Worm (Caenorhabditis elegans) whole organism, young adult: ENCODE data around the gene Y57G11C.20.

Source experiments
- D2030.7 ChIP-seq: fragments of 200-800 bp; sonication (Bioruptor generic); IDR thresholded peaks from 2 replicates; pipeline ENCODE4 v1.3.6; 2022; ENCODE audit warnings: missing genetic modification reagents, missing genetic modification characterization, missing compliant biosample characterization
- F10E7.11 ChIP-seq: sonication (generic microtip); optimal IDR thresholded peaks from 2 replicates; lab custom pipeline; 2017; ENCODE audit warnings: mild to moderate bottlenecking, missing genetic modification characterization, moderate library complexity, missing compliant biosample characterization
- F33H1.4 ChIP-seq: fragments of 200-800 bp; sonication (Bioruptor generic); IDR thresholded peaks from 2 replicates; pipeline ENCODE4 v1.3.6; 2022; ENCODE audit warnings: missing genetic modification reagents, missing genetic modification characterization, missing compliant biosample characterization
- F57A8.1 ChIP-seq: fragments of 200-800 bp; sonication (Bioruptor generic); optimal IDR thresholded peaks from 2 replicates; lab custom pipeline; 2018; ENCODE audit warnings: mild to moderate bottlenecking, missing genetic modification characterization, moderate library complexity, missing compliant biosample characterization
- F57C9.4 ChIP-seq: sonication (generic microtip); optimal IDR thresholded peaks from 2 replicates; lab custom pipeline; 2017; ENCODE audit warnings: mild to moderate bottlenecking, missing genetic modification characterization, missing compliant biosample characterization
- K12H6.12 ChIP-seq: fragments of 200-800 bp; sonication (Bioruptor generic); optimal IDR thresholded peaks from 2 replicates; lab custom pipeline; 2018; ENCODE audit warnings: mild to moderate bottlenecking, missing genetic modification characterization, missing compliant biosample characterization
- Y56A3A.18 ChIP-seq: fragments of 200-800 bp; sonication (Bioruptor generic); IDR thresholded peaks from 2 replicates; pipeline ENCODE4 v1.3.6; 2022; ENCODE audit warnings: missing genetic modification reagents, missing genetic modification characterization, missing compliant biosample characterization
- Y67H2A.10 ChIP-seq: fragments of 200-800 bp; sonication (Bioruptor generic); conservative IDR thresholded peaks from 2 replicates; pipeline ENCODE4 v1.3.6; 2022; ENCODE audit warnings: missing genetic modification reagents, missing genetic modification characterization, missing compliant biosample characterization
- Y79H2A.3 ChIP-seq: fragments of 200-800 bp; sonication (Bioruptor generic); conservative IDR thresholded peaks from 2 replicates; pipeline ENCODE4 v1.3.6; 2022; ENCODE audit warnings: missing genetic modification reagents, missing genetic modification characterization, missing compliant biosample characterization
- attf-3 ChIP-seq: fragments of 200-800 bp; sonication (Bioruptor generic); conservative IDR thresholded peaks from 2 replicates; pipeline ENCODE4 v1.3.6; 2022; ENCODE audit warnings: missing genetic modification reagents, missing genetic modification characterization, missing compliant biosample characterization
- attf-5 ChIP-seq: fragments of 200-800 bp; sonication (Bioruptor generic); optimal IDR thresholded peaks from 2 replicates; lab custom pipeline; 2018; ENCODE audit warnings: mild to moderate bottlenecking, missing genetic modification characterization, missing compliant biosample characterization
- attf-6 ChIP-seq: fragments of 200-800 bp; sonication (Bioruptor generic); IDR thresholded peaks from 2 replicates; pipeline ENCODE4 v1.3.6; 2022; ENCODE audit warnings: missing genetic modification reagents, missing genetic modification characterization, missing compliant biosample characterization
- ceh-27 ChIP-seq: fragments of 200-800 bp; sonication (Bioruptor generic); optimal IDR thresholded peaks from 2 replicates; lab custom pipeline; 2018; ENCODE audit warnings: mild to moderate bottlenecking, missing genetic modification characterization, moderate library complexity, missing compliant biosample characterization
- ceh-40 ChIP-seq: fragments of 200-800 bp; sonication (Bioruptor generic); IDR thresholded peaks from 2 replicates; pipeline ENCODE4 v1.3.6; 2022; ENCODE audit warnings: missing genetic modification characterization, missing compliant biosample characterization
- ceh-79 ChIP-seq: sonication (generic microtip); optimal IDR thresholded peaks from 2 replicates; lab custom pipeline; 2017; ENCODE audit warnings: mild to moderate bottlenecking, missing genetic modification characterization, missing compliant biosample characterization
- ceh-91 ChIP-seq: fragments of 200-800 bp; sonication (Bioruptor generic); IDR thresholded peaks from 2 replicates; pipeline ENCODE4 v1.3.6; 2022; ENCODE audit warnings: missing genetic modification reagents, missing genetic modification characterization, missing compliant biosample characterization
- die-1 ChIP-seq: sonication (generic microtip); optimal IDR thresholded peaks from 2 replicates; lab custom pipeline; 2016; ENCODE audit warnings: missing genotype, mild to moderate bottlenecking, missing genetic modification characterization, missing compliant biosample characterization
- dpl-1 ChIP-seq: fragments of 150-350 bp; optimal IDR thresholded peaks from 2 replicates; lab custom pipeline; 2014; ENCODE audit warnings: missing biosample characterization, missing genetic modification reagents, missing genetic modification characterization
- egl-18 ChIP-seq: fragments of 200-800 bp; sonication (Bioruptor generic); IDR thresholded peaks from 2 replicates; pipeline ENCODE4 v1.3.6; 2022; ENCODE audit warnings: missing genetic modification reagents, missing genetic modification characterization, missing compliant biosample characterization
- gei-17 ChIP-seq: fragments of 200-800 bp; sonication (Bioruptor generic); optimal IDR thresholded peaks from 2 replicates; lab custom pipeline; 2018; ENCODE audit warnings: mild to moderate bottlenecking, missing genetic modification characterization, missing compliant biosample characterization
- hlh-26 ChIP-seq: fragments of 200-800 bp; sonication (Bioruptor generic); conservative IDR thresholded peaks from 2 replicates; pipeline ENCODE4 v1.3.6; 2022; ENCODE audit warnings: missing genetic modification reagents, missing genetic modification characterization, missing compliant biosample characterization
- hmg-1.2 ChIP-seq: fragments of 200-800 bp; sonication (Bioruptor generic); IDR thresholded peaks from 2 replicates; pipeline ENCODE4 v1.3.6; 2022; ENCODE audit warnings: missing genetic modification reagents, missing genetic modification characterization, missing compliant biosample characterization
- hmg-20 ChIP-seq: fragments of 200-800 bp; sonication (Bioruptor generic); IDR thresholded peaks from 2 replicates; pipeline ENCODE4 v1.3.6; 2022; ENCODE audit warnings: missing genetic modification reagents, missing genetic modification characterization, missing compliant biosample characterization
- hsf-1 ChIP-seq: fragments of 200-800 bp; sonication (Bioruptor generic); IDR thresholded peaks from 2 replicates; pipeline ENCODE4 v1.3.6; 2022; ENCODE audit warnings: missing genetic modification reagents, missing genetic modification characterization, missing compliant biosample characterization
- lin-35 ChIP-seq, 3 experiments: fragments of 150-350 bp in 2 of 3; sonication (generic microtip) in 1 of 3; optimal IDR thresholded peaks; 2 replicates each; lab custom pipeline; 2014 to 2018; ENCODE audit warnings: missing biosample characterization in 3 of 3, missing genetic modification characterization in 3 of 3, missing genetic modification reagents in 3 of 3
- lir-1 ChIP-seq: fragments of 200-800 bp; sonication (Bioruptor generic); conservative IDR thresholded peaks from 2 replicates; pipeline ENCODE4 v1.3.6; 2022; ENCODE audit warnings: missing genetic modification reagents, missing genetic modification characterization, missing compliant biosample characterization
- lsy-27 ChIP-seq: sonication (generic microtip); optimal IDR thresholded peaks from 2 replicates; lab custom pipeline; 2017; ENCODE audit warnings: missing genetic modification characterization, mild to moderate bottlenecking, missing compliant biosample characterization, antibody characterized with exemption, missing genotype, borderline replicate concordance; ENCODE audit not compliant: insufficient read depth
- madf-3 ChIP-seq: fragments of 200-800 bp; sonication (Bioruptor generic); IDR thresholded peaks from 2 replicates; pipeline ENCODE4 v1.3.6; 2022; ENCODE audit warnings: missing genetic modification reagents, missing genetic modification characterization, missing compliant biosample characterization
- nfya-1 ChIP-seq: sonication (generic microtip); optimal IDR thresholded peaks from 2 replicates; lab custom pipeline; 2017; ENCODE audit warnings: antibody characterized with exemption, missing compliant biosample characterization, missing genetic modification characterization, borderline replicate concordance; ENCODE audit not compliant: insufficient read depth
- nhr-120 ChIP-seq: fragments of 200-800 bp; sonication (Bioruptor generic); IDR thresholded peaks from 2 replicates; pipeline ENCODE4 v1.3.6; 2022; ENCODE audit warnings: missing genetic modification characterization, missing compliant biosample characterization
- nhr-179 ChIP-seq: sonication (generic microtip); optimal IDR thresholded peaks from 2 replicates; lab custom pipeline; 2016; ENCODE audit warnings: mild to moderate bottlenecking, missing genetic modification characterization, missing compliant biosample characterization
- nhr-80 ChIP-seq: sonication (generic microtip); optimal IDR thresholded peaks from 2 replicates; lab custom pipeline; 2016; ENCODE audit warnings: missing genetic modification characterization, missing compliant biosample characterization
- rec-8 ChIP-seq, 2 experiments: sonication (generic microtip); optimal IDR thresholded peaks; 2 replicates each; lab custom pipeline; 2016; ENCODE audit warnings: mild to moderate bottlenecking in 2 of 2, missing genetic modification characterization in 2 of 2, missing genetic modification reagents in 2 of 2, missing genotype in 2 of 2, missing biosample characterization in 1 of 2, missing compliant biosample characterization in 1 of 2, moderate library complexity in 1 of 2
- rpc-1 ChIP-seq, 2 experiments: fragments of 150-350 bp in 1 of 2; sonication (generic microtip) in 1 of 2; optimal IDR thresholded peaks; 2 replicates each; lab custom pipeline; 2014 to 2018; ENCODE audit warnings: missing biosample characterization in 1 of 2, missing genetic modification characterization in 1 of 2, missing genetic modification reagents in 1 of 2, missing genotype in 1 of 2
- sdz-38 ChIP-seq: sonication (generic microtip); optimal IDR thresholded peaks from 2 replicates; lab custom pipeline; 2016; ENCODE audit warnings: missing genotype, missing genetic modification characterization, missing compliant biosample characterization
- snpc-3.4 ChIP-seq: sonication (generic microtip); optimal IDR thresholded peaks from 2 replicates; lab custom pipeline; 2017; ENCODE audit warnings: missing genetic modification characterization, mild to moderate bottlenecking, missing compliant biosample characterization, antibody characterized with exemption, moderate library complexity, missing genotype, missing genetic modification reagents
- snpc-4 ChIP-seq, 5 experiments: fragments of 150-350 bp in 1 of 5; sonication (generic microtip) in 4 of 5; optimal IDR thresholded peaks; 2 replicates each; lab custom pipeline; 2014 to 2018; ENCODE audit warnings: missing genetic modification characterization in 5 of 5, missing biosample characterization in 3 of 5, antibody characterized with exemption in 2 of 5, mild to moderate bottlenecking in 2 of 5, missing compliant biosample characterization in 2 of 5, missing genotype in 2 of 5, moderate library complexity in 2 of 5, missing genetic modification reagents in 1 of 5
- tbx-9 ChIP-seq: sonication (generic microtip); optimal IDR thresholded peaks from 2 replicates; lab custom pipeline; 2016; ENCODE audit warnings: borderline replicate concordance, missing genetic modification characterization, inconsistent platforms, missing compliant biosample characterization
- unc-62 ChIP-seq: fragments of 150-350 bp; optimal IDR thresholded peaks from 2 replicates; lab custom pipeline; 2014; ENCODE audit warnings: missing biosample characterization, missing genetic modification reagents, missing genetic modification characterization
- zim-3 ChIP-seq: sonication (generic microtip); optimal IDR thresholded peaks from 2 replicates; lab custom pipeline; 2017; ENCODE audit warnings: mild to moderate bottlenecking, missing genetic modification characterization, moderate library complexity, missing compliant biosample characterization
- ztf-18 ChIP-seq: sonication (generic microtip); optimal IDR thresholded peaks from 2 replicates; lab custom pipeline; 2016; ENCODE audit warnings: missing genotype, mild to moderate bottlenecking, missing genetic modification characterization, missing compliant biosample characterization
- ztf-3 ChIP-seq: fragments of 200-800 bp; sonication (Bioruptor generic); optimal IDR thresholded peaks from 2 replicates; lab custom pipeline; 2018; ENCODE audit warnings: mild to moderate bottlenecking, missing genetic modification characterization, missing compliant biosample characterization

The Y57G11C.20 gene

ce11 chrIV:14799186-14799585 lies 44.0 kb upstream of the Y57G11C.20 start, which contains the start of gene Y57G11C.14 (continued):
- TF ChIP-seq D2030.7 (GFP tag; lab: Robert Waterston, UW): no peak
- TF ChIP-seq Y67H2A.10: no peak
- TF ChIP-seq nhr-120 (GFP tag; lab: Robert Waterston, UW): no peak
- no peak for TF ChIP-seq gei-17 (GFP tag; lab: Kevin White, UChicago)
- TF ChIP-seq nfya-1 (tag; lab: Kevin White, UChicago): no peak
- TF ChIP-seq F57C9.4 (tag; lab: Kevin White, UChicago): no peak
- TF ChIP-seq hmg-1.2 (GFP tag; lab: Robert Waterston, UW): 0 out of 2 replicates have a peak, but pooled peaks have one; percentile 28
- no peak for TF ChIP-seq attf-5 (GFP tag; lab: Kevin White, UChicago)

ce11 chrIV:14800931-14801330 lies 42.2 kb upstream of the Y57G11C.20 start:
- TF ChIP-seq madf-3 (no peak), Y79H2A.3 (no peak), dpl-1 (GFP tag; lab: Kevin White, UChicago) (no peak), nhr-179 (tag; lab: Kevin White, UChicago) (no peak), ztf-18 (no peak), ztf-3 (GFP tag; lab: Kevin White, UChicago) (no peak), ceh-40 (no peak), rec-8 (tag; optimal IDR thresholded peaks at IDR 0.05; lab: Kevin White, UChicago) (no peak), ceh-79 (tag; lab: Kevin White, UChicago) (no peak), hmg-20 (GFP tag; lab: Robert Waterston, UW) (no peak), attf-3 (no peak), rpc-1 (optimal IDR thresholded peaks at IDR 0.05; lab: Kevin White, UChicago) (no peak), rpc-1 (tag; optimal IDR thresholded peaks at IDR 0.05; lab: Kevin White, UChicago) (no peak)

DNA sequence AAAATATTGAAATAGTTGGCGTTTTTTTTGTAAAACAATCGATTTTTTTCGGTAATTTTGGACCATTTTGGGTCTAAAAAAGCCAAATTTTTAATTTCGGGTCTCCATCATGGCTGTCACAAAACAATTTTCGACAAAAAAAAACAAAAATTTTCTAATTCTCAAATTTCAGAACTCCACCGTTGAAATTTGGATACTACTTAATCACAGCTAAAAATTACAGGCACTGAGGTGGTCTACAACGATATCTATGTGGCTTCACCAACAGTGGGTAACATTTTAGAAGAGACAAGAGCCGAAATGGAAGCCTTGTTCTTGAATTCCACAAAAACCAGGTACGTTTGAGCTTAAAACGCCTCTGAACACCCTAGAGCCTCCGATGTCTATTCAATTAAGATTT lies 40.8 kb upstream of the Y57G11C.20 start, which contains the start of gene Y57G11C.1142:
Gene Y57G11C.1142, plus strand, starts transcription at position 301 of the 400 bp plus-strand sequence.
- no peak for TF ChIP-seq K12H6.12 (tag; lab: Kevin White, UChicago)
- TF ChIP-seq attf-6 (GFP tag; lab: Robert Waterston, UW): no peak
- TF ChIP-seq F57A8.1 (GFP tag; lab: Kevin White, UChicago): no peak
- TF ChIP-seq zim-3 (tag; lab: Kevin White, UChicago): no peak
- no peak for TF ChIP-seq lir-1 (GFP tag; lab: Robert Waterston, UW)
- TF ChIP-seq hsf-1: no peak
- TF ChIP-seq snpc-3.4 (tag; lab: Kevin White, UChicago): no peak
- TF ChIP-seq ztf-3 (GFP tag; lab: Kevin White, UChicago): no peak
- TF ChIP-seq F33H1.4 (GFP tag; lab: Robert Waterston, UW): no peak
- no peak for TF ChIP-seq nhr-80 (tag; lab: Kevin White, UChicago)
- TF ChIP-seq lsy-27 (tag; lab: Kevin White, UChicago): no peak
- TF ChIP-seq, all 124 proteins: peak for 0

ce11 chrIV:14806903-14807302 lies 36.3 kb upstream of the Y57G11C.20 start, which contains the start of gene oig-5:
oig-5 (plus strand) TSS chrIV:14807203.
- TF ChIP-seq die-1 (no peak), hmg-1.2 (GFP tag; lab: Robert Waterston, UW) (no peak), madf-3 (no peak), ceh-27 (GFP tag; lab: Kevin White, UChicago) (no peak), hsf-1 (no peak), Y56A3A.18 (GFP tag; lab: Robert Waterston, UW) (no peak), ceh-91 (GFP tag; lab: Robert Waterston, UW) (no peak), rpc-1 (optimal IDR thresholded peaks at IDR 0.05; lab: Kevin White, UChicago) (no peak), rpc-1 (tag; optimal IDR thresholded peaks at IDR 0.05; lab: Kevin White, UChicago) (no peak), F10E7.11 (tag; lab: Kevin White, UChicago) (no peak), lin-35 (GFP tag; optimal IDR thresholded peaks at IDR 0.05; lab: Kevin White, UChicago) (no peak), snpc-4 (GFP tag; optimal IDR thresholded peaks at IDR 0.05; lab: Kevin White, UChicago) (no peak), snpc-4 (tag; optimal IDR thresholded peaks at IDR 0.05; lab: Kevin White, UChicago) (no peak), egl-18 (no peak), attf-3 (no peak), unc-62 (GFP tag; lab: Kevin White, UChicago) (no peak), hlh-26 (GFP tag; lab: Robert Waterston, UW) (no peak), sdz-38 (no peak), tbx-9 (tag; lab: Kevin White, UChicago) (no peak)
